Worm (Caenorhabditis elegans) whole organism, L3 larva: Measurements from ENCODE around the gene srh-116.
A peak's percentile ranks its signal among the peaks of the same experiment; 100 is the strongest.

Source experiments
- R02D3.7 ChIP-seq: fragments of 150-350 bp; optimal IDR thresholded peaks from 2 replicates; lab custom pipeline; 2014; ENCODE audit warnings: missing biosample characterization, missing genetic modification characterization
- ceh-16 ChIP-seq: sonication (generic microtip); optimal IDR thresholded peaks from 2 replicates; lab custom pipeline; 2017; ENCODE audit warnings: missing biosample characterization, missing genetic modification characterization
- ceh-82 ChIP-seq: fragments of 150-350 bp; optimal IDR thresholded peaks from 2 replicates; lab custom pipeline; 2014; ENCODE audit warnings: missing biosample characterization, missing genetic modification characterization
- daf-12 ChIP-seq: fragments of 150-350 bp; optimal IDR thresholded peaks from 2 replicates; lab custom pipeline; 2014; ENCODE audit warnings: missing biosample characterization, missing genetic modification reagents, missing genetic modification characterization
- egl-27 ChIP-seq: sonication (generic microtip); optimal IDR thresholded peaks from 4 replicates; lab custom pipeline; 2017; ENCODE audit warnings: missing biosample characterization, missing genetic modification reagents, missing genetic modification characterization
- egl-5 ChIP-seq: fragments of 150-350 bp; optimal IDR thresholded peaks from 2 replicates; lab custom pipeline; 2017; ENCODE audit warnings: missing biosample characterization, missing genetic modification reagents, missing genetic modification characterization, inconsistent platforms
- elt-1 ChIP-seq: fragments of 150-350 bp; optimal IDR thresholded peaks from 2 replicates; lab custom pipeline; 2014; ENCODE audit warnings: missing biosample characterization, missing genetic modification characterization
- elt-2 ChIP-seq: sonication (generic microtip); optimal IDR thresholded peaks from 2 replicates; lab custom pipeline; 2016; ENCODE audit warnings: missing genetic modification reagents, mild to moderate bottlenecking, missing genetic modification characterization, missing compliant biosample characterization
- elt-3 ChIP-seq, 3 experiments: fragments of 150-350 bp in 1 of 3; sonication (generic microtip) in 2 of 3; optimal IDR thresholded peaks; 2 replicates in 2 of 3; 4 replicates in 1 of 3; lab custom pipeline; 2014 to 2017; ENCODE audit warnings: missing biosample characterization in 3 of 3, missing genetic modification characterization in 3 of 3
- fkh-10 ChIP-seq: sonication (generic microtip); optimal IDR thresholded peaks from 2 replicates; lab custom pipeline; 2017; ENCODE audit warnings: missing biosample characterization, missing genetic modification reagents, missing genetic modification characterization
- hmg-11 ChIP-seq: sonication (generic microtip); optimal IDR thresholded peaks from 2 replicates; lab custom pipeline; 2016; ENCODE audit warnings: missing genetic modification characterization, missing compliant biosample characterization
- jun-1 ChIP-seq: fragments of 150-350 bp; optimal IDR thresholded peaks from 2 replicates; lab custom pipeline; 2014; ENCODE audit warnings: missing biosample characterization, missing genetic modification reagents, missing genetic modification characterization
- lin-15B ChIP-seq: fragments of 150-350 bp; optimal IDR thresholded peaks from 2 replicates; lab custom pipeline; 2014; ENCODE audit warnings: missing biosample characterization, missing genetic modification characterization
- lsy-12 ChIP-seq: sonication (generic microtip); optimal IDR thresholded peaks from 2 replicates; lab custom pipeline; 2016; ENCODE audit warnings: mild to moderate bottlenecking, missing genetic modification characterization, missing compliant biosample characterization
- mml-1 ChIP-seq: fragments of 150-350 bp; sonication (generic microtip); optimal IDR thresholded peaks from 3 replicates; lab custom pipeline; 2014; ENCODE audit warnings: missing biosample characterization, missing genetic modification characterization
- nfya-1 ChIP-seq: sonication (generic microtip); optimal IDR thresholded peaks from 2 replicates; lab custom pipeline; 2017; ENCODE audit warnings: missing genetic modification characterization, mild to moderate bottlenecking, missing compliant biosample characterization, antibody characterized with exemption, moderate library complexity; ENCODE audit not compliant: insufficient read depth
- nhr-11 ChIP-seq: fragments of 150-350 bp; optimal IDR thresholded peaks from 2 replicates; lab custom pipeline; 2014; ENCODE audit warnings: missing biosample characterization, missing genetic modification characterization
- nhr-12 ChIP-seq: fragments of 150-350 bp; optimal IDR thresholded peaks from 2 replicates; lab custom pipeline; 2014; ENCODE audit warnings: missing biosample characterization, missing genetic modification characterization
- nhr-67 ChIP-seq: fragments of 150-350 bp; optimal IDR thresholded peaks from 2 replicates; lab custom pipeline; 2014; ENCODE audit warnings: missing biosample characterization, missing genetic modification characterization
- nhr-76 ChIP-seq: fragments of 150-350 bp; sonication (generic microtip); optimal IDR thresholded peaks from 5 replicates; lab custom pipeline; 2014; ENCODE audit warnings: missing biosample characterization, missing genetic modification characterization
- pha-4 ChIP-seq: fragments of 150-350 bp; optimal IDR thresholded peaks from 2 replicates; lab custom pipeline; 2014; ENCODE audit warnings: missing biosample characterization, missing genetic modification reagents, missing genetic modification characterization
- pqm-1 ChIP-seq: fragments of 150-350 bp; optimal IDR thresholded peaks from 2 replicates; lab custom pipeline; 2017; ENCODE audit warnings: missing biosample characterization, missing genetic modification characterization, inconsistent platforms
- sea-2 ChIP-seq: fragments of 150-350 bp; sonication (generic microtip); optimal IDR thresholded peaks from 4 replicates; lab custom pipeline; 2014; ENCODE audit warnings: missing biosample characterization, missing genetic modification reagents, missing genetic modification characterization
- skn-1 ChIP-seq: fragments of 150-350 bp; optimal IDR thresholded peaks from 2 replicates; lab custom pipeline; 2014; ENCODE audit warnings: missing biosample characterization, missing genetic modification characterization
- unc-39 ChIP-seq: sonication (generic microtip); optimal IDR thresholded peaks from 4 replicates; lab custom pipeline; 2017; ENCODE audit warnings: missing biosample characterization, missing genetic modification characterization
- unc-62 ChIP-seq: fragments of 150-350 bp; sonication (generic microtip); optimal IDR thresholded peaks from 4 replicates; lab custom pipeline; 2014; ENCODE audit warnings: missing biosample characterization, missing genetic modification reagents, missing genetic modification characterization
- ztf-4 ChIP-seq: fragments of 150-350 bp; optimal IDR thresholded peaks from 2 replicates; lab custom pipeline; 2014; ENCODE audit warnings: missing biosample characterization, missing genetic modification characterization

The srh-116 gene

DNA sequence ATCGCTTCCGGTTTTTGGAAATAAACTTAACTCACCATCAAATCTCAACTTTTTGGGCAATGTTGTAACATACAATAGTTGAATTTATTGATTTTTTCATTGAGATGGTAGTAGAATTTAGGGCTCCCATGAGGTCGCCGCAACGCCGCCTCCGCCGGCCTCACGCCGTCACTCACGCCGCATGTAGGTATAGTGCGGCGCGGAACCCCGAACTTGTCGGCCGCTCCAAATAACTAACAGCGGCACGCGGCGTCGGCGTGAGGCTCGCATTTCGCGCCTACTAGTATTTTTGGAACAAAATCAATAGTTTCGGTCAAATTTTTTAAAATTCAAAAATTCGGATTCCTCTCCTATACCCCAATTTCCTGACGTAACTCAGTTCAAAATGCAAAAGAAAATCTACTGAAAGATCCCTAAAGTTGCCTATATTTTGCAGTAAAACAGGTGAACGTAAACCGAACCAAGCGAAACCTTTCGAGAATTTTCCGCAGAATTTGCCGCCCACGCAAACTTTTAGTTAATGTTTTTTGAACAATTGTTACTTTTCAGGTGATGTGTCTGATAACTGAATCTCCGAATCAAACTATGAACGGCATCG, 3.5 kb downstream of the srh-116 start, which contains the start of gene Y61B8A.6:
Gene Y61B8A.6, plus strand, starts transcription at position 548 of the 598 bp plus-strand sequence.
- no peak for TF ChIP-seq elt-3 (tag; optimal IDR thresholded peaks at IDR 0.05; lab: Kevin White, UChicago)
- TF ChIP-seq, all 47 proteins: peak for 0

DNA sequence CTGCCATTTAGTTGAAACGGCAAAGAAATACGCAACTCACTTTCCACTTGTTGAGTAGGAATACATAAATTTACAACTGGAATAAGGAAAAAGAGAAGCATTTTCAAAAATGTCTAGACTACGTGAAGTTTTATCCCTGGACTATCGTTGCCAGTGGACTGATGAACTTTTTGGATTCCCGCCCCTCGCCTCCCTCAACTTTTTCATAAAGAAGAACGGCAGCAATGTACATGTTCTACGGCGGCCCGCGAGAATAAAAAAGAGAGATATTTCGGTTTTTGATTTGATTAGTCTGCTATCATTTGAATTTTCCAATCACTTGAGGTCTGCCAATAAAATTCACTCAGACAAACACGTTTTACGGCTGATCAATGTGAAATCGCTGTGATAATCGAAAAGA, 6.0 kb downstream of the srh-116 start, which contains the start of gene clec-243:
Gene clec-243, minus strand, starts transcription at position 101 of the 400 bp plus-strand sequence.
- no peak for TF ChIP-seq unc-62 (GFP tag; lab: Kevin White, UChicago)
- no peak for TF ChIP-seq lin-15B (tag; lab: Kevin White, UChicago)
- TF ChIP-seq jun-1 (tag; lab: Kevin White, UChicago): no peak
- TF ChIP-seq nhr-67 (tag; lab: Kevin White, UChicago): no peak
- TF ChIP-seq elt-1 (tag; lab: Kevin White, UChicago): no peak
- TF ChIP-seq nhr-11 (tag; lab: Kevin White, UChicago): no peak
- TF ChIP-seq egl-5 (tag; lab: Kevin White, UChicago): no peak
- no peak for TF ChIP-seq R02D3.7 (tag; lab: Kevin White, UChicago)
- TF ChIP-seq fkh-10 (GFP tag; lab: Kevin White, UChicago): no peak
- TF ChIP-seq ceh-82 (tag; lab: Kevin White, UChicago): no peak
- no peak for TF ChIP-seq daf-12
- no peak for TF ChIP-seq pha-4 (tag; lab: Kevin White, UChicago)
- TF ChIP-seq nhr-12 (tag; lab: Kevin White, UChicago): no peak
- no peak for TF ChIP-seq mml-1
- TF ChIP-seq unc-39: no peak
- no peak for TF ChIP-seq nhr-76 (tag; lab: Kevin White, UChicago)
- TF ChIP-seq ceh-16 (tag; lab: Kevin White, UChicago): no peak
- TF ChIP-seq skn-1 (tag; lab: Kevin White, UChicago): no peak
- TF ChIP-seq pqm-1 (tag; lab: Kevin White, UChicago): no peak
- TF ChIP-seq sea-2 (GFP tag; lab: Kevin White, UChicago): no peak

DNA sequence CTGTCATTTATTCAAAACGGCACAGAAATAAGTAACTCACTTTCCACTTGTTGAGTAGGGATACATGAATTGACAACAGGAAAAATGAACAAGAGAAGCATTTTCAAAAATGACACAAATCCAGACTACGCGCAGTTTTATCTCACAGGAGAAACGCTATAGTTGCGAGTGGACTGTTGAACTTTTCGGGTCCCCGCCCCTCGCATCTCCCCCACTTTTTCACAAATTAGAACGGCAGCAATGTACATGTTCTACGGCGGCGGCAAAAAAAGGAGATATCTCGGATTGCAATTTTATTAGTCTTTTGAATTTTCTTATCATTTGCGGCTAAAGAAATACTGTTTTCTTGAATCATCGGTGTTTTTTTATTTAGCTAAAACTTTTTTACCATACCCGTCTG, 9.5 kb downstream of the srh-116 start, which contains the start of gene clec-242:
Gene clec-242, minus strand, starts transcription at position 101 of the 400 bp plus-strand sequence.
- TF ChIP-seq unc-39: no peak
- no peak for TF ChIP-seq elt-3 (tag; optimal IDR thresholded peaks at IDR 0.05; lab: Kevin White, UChicago)
- TF ChIP-seq pqm-1 (tag; lab: Kevin White, UChicago): no peak

DNA sequence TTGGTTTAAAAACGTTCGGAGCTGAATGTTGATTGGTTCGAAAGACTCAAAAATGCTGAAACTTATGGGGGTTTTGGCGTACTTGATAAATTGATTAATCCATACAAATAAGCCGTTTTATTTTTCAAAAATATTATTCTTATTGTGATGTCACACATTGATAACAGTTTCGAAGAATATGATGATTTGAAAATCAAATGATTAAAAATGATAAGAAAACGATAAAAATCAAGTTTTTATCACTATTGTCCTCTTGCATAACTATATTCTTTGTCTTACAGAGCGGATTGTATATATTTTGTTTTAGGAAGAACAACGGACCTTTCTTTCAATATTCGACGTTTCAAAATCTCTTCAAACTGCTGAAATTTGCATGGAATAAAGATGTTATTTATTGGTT, 11.9 kb downstream of the srh-116 start:
- TF ChIP-seq elt-2 (tag; lab: Kevin White, UChicago): peak; percentile 76
- TF ChIP-seq pha-4 (tag; lab: Kevin White, UChicago): no peak
- TF ChIP-seq pqm-1 (tag; lab: Kevin White, UChicago): peak; percentile 8

DNA sequence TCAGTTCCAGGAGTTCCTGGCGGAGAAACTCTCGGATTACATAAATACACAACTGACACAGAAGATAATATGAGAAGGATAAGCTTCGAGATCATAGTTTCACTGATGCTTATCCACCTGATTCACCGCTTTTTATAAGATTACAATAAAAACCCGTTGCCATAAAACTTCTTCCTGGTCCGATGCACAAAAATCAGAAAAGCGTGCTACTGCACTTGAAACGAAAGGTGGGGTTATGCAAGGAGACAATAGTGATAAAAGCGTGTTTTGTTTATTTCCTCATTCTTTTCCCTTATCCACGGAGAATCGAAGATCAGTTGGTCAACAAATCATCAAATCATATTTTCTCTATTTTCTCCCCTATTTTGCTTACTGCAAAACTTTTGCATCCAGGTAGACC, 12.4 kb downstream of the srh-116 start, which contains the start of gene Y68A4B.3:
Gene Y68A4B.3, minus strand, starts transcription at position 101 of the 400 bp plus-strand sequence.
- no peak for TF ChIP-seq fkh-10 (GFP tag; lab: Kevin White, UChicago)

DNA sequence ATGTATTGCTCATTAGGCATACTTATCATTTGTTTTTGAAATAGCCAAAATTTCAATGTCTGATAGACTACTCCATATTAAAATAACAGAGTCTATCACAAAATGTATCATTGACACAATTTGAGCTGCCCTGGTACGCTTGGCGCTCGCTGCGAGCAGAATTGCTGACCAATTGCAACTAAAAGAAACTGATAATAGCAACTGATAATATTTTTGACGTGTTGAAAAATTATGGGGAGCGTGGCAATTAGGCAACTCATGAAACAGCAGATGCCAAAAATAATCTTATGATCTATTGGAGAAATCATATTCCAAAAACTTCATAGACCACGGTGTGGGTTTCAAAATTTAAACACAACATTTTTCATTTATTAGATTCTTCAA, 13.7 kb downstream of the srh-116 start:
- TF ChIP-seq nfya-1 (tag; lab: Kevin White, UChicago) (no peak), hmg-11 (no peak), egl-27 (tag; lab: Kevin White, UChicago) (no peak), elt-2 (tag; lab: Kevin White, UChicago) (peak; percentile 90), R02D3.7 (tag; lab: Kevin White, UChicago) (no peak), ztf-4 (tag; lab: Kevin White, UChicago) (no peak), nhr-67 (tag; lab: Kevin White, UChicago) (no peak), lsy-12 (tag; lab: Kevin White, UChicago) (no peak), pqm-1 (tag; lab: Kevin White, UChicago) (peak; percentile 55)
